Fruit fly (Drosophila melanogaster) whole organism, prepupa: ENCODE data around the gene CG10365.

Source experiments
- Blimp-1 ChIP-seq: fragments of 200-800 bp; sonication (Bioruptor generic); optimal IDR thresholded peaks from 3 replicates; lab custom pipeline; 2017; ENCODE audit warnings: missing biosample characterization, missing genetic modification characterization, mild to moderate bottlenecking, moderate library complexity, missing genetic modification reagents
- CG10631 ChIP-seq: fragments of 200-800 bp; sonication (Bioruptor generic); optimal IDR thresholded peaks from 2 replicates; lab custom pipeline; 2016; ENCODE audit warnings: missing biosample characterization, missing genetic modification characterization
- CG10669 ChIP-seq: fragments of 200-800 bp; sonication (Bioruptor generic); optimal IDR thresholded peaks from 3 replicates; lab custom pipeline; 2018; ENCODE audit warnings: missing biosample characterization, mild to moderate bottlenecking, missing genetic modification characterization, moderate library complexity
- CG11294 ChIP-seq: fragments of 200-800 bp; sonication (Bioruptor generic); IDR thresholded peaks from 2 replicates; pipeline ENCODE4 v1.3.6; 2022; ENCODE audit warnings: missing biosample characterization, missing genetic modification characterization
- CG11762 ChIP-seq: fragments of 200-800 bp; sonication (Bioruptor generic); optimal IDR thresholded peaks from 3 replicates; lab custom pipeline; 2016; ENCODE audit warnings: missing biosample characterization, missing genetic modification characterization; ENCODE audit not compliant: insufficient read depth
- CG11902 ChIP-seq: fragments of 200-800 bp; sonication (Bioruptor generic); optimal IDR thresholded peaks from 3 replicates; lab custom pipeline; 2016; ENCODE audit warnings: missing biosample characterization, missing genetic modification characterization
- CG1621 ChIP-seq: fragments of 200-800 bp; sonication (Bioruptor generic); optimal IDR thresholded peaks from 3 replicates; lab custom pipeline; 2018; ENCODE audit warnings: missing biosample characterization, mild to moderate bottlenecking, missing genetic modification characterization
- CG16779 ChIP-seq: fragments of 200-800 bp; sonication (Bioruptor generic); optimal IDR thresholded peaks from 3 replicates; lab custom pipeline; 2017; ENCODE audit warnings: missing biosample characterization, mild to moderate bottlenecking, missing genetic modification characterization
- CG3032 ChIP-seq: fragments of 200-800 bp; optimal IDR thresholded peaks from 2 replicates; lab custom pipeline; 2019; ENCODE audit warnings: missing biosample characterization, mild to moderate bottlenecking, missing genetic modification characterization, moderate library complexity
- CG31627 ChIP-seq: fragments of 200-800 bp; sonication (Bioruptor generic); optimal IDR thresholded peaks from 3 replicates; lab custom pipeline; 2016; ENCODE audit warnings: missing biosample characterization, missing genetic modification characterization
- CG32006 ChIP-seq: fragments of 200-800 bp; sonication (Bioruptor generic); optimal IDR thresholded peaks from 3 replicates; lab custom pipeline; 2017; ENCODE audit warnings: missing biosample characterization, mild to moderate bottlenecking, missing genetic modification characterization
- CG3919 ChIP-seq: fragments of 200-800 bp; sonication (Bioruptor generic); optimal IDR thresholded peaks from 3 replicates; lab custom pipeline; 2016; ENCODE audit warnings: missing biosample characterization, missing genetic modification characterization
- CG6163 ChIP-seq: fragments of 200-800 bp; sonication (Bioruptor generic); IDR thresholded peaks from 3 replicates; pipeline ENCODE4 v1.3.6; 2022; ENCODE audit warnings: missing biosample characterization, missing genetic modification characterization
- CG6276 ChIP-seq: fragments of 200-800 bp; sonication (Bioruptor generic); optimal IDR thresholded peaks from 2 replicates; lab custom pipeline; 2017; ENCODE audit warnings: missing biosample characterization, mild to moderate bottlenecking, missing genetic modification characterization
- CG6792 ChIP-seq: fragments of 200-800 bp; sonication (Bioruptor generic); optimal IDR thresholded peaks from 3 replicates; lab custom pipeline; 2016; ENCODE audit warnings: missing biosample characterization, missing genetic modification characterization
- CG6808 ChIP-seq: fragments of 200-800 bp; sonication (Bioruptor generic); optimal IDR thresholded peaks from 3 replicates; lab custom pipeline; 2017; ENCODE audit warnings: missing biosample characterization, missing genetic modification characterization, mild to moderate bottlenecking, moderate library complexity, missing genetic modification reagents
- CG6854 ChIP-seq: fragments of 200-800 bp; sonication (Bioruptor generic); optimal IDR thresholded peaks from 2 replicates; lab custom pipeline; 2017; ENCODE audit warnings: missing biosample characterization, mild to moderate bottlenecking, missing genetic modification characterization
- CG7368 ChIP-seq: fragments of 200-800 bp; sonication (Bioruptor generic); optimal IDR thresholded peaks from 3 replicates; lab custom pipeline; 2016; ENCODE audit warnings: missing biosample characterization, missing genetic modification characterization
- CG8119 ChIP-seq: fragments of 200-800 bp; sonication (Bioruptor generic); IDR thresholded peaks from 3 replicates; pipeline ENCODE4 v1.3.6; 2022; ENCODE audit warnings: missing biosample characterization, missing genetic modification characterization
- CG8319 ChIP-seq: fragments of 200-800 bp; sonication (Bioruptor generic); optimal IDR thresholded peaks from 3 replicates; lab custom pipeline; 2016; ENCODE audit warnings: missing biosample characterization, missing genetic modification characterization
- CG8632 ChIP-seq: fragments of 200-800 bp; sonication (Bioruptor generic); optimal IDR thresholded peaks from 3 replicates; lab custom pipeline; 2016; ENCODE audit warnings: missing biosample characterization, missing genetic modification characterization
- Eip93F ChIP-seq: fragments of 200-800 bp; sonication (Bioruptor generic); optimal IDR thresholded peaks from 2 replicates; lab custom pipeline; 2016; ENCODE audit warnings: missing biosample characterization, mild to moderate bottlenecking, missing genetic modification characterization
- Ets21C ChIP-seq: fragments of 200-800 bp; sonication (Bioruptor generic); optimal IDR thresholded peaks from 3 replicates; lab custom pipeline; 2016; ENCODE audit warnings: missing biosample characterization, missing genetic modification characterization
- Ets96B ChIP-seq: fragments of 200-800 bp; optimal IDR thresholded peaks from 2 replicates; lab custom pipeline; 2019; ENCODE audit warnings: missing biosample characterization, mild to moderate bottlenecking, missing genetic modification characterization, moderate library complexity
- Gug ChIP-seq: fragments of 200-800 bp; sonication (Bioruptor generic); IDR thresholded peaks from 2 replicates; pipeline ENCODE4 v1.3.6; 2022; ENCODE audit warnings: missing biosample characterization, missing genetic modification characterization
- Hr38 ChIP-seq: sonication (Bioruptor generic); optimal IDR thresholded peaks from 2 replicates; lab custom pipeline; 2016; ENCODE audit warnings: missing biosample characterization, missing genetic modification characterization
- Hr39 ChIP-seq: fragments of 200-800 bp; sonication (Bioruptor generic); optimal IDR thresholded peaks from 2 replicates; lab custom pipeline; 2016; ENCODE audit warnings: missing biosample characterization, missing genetic modification characterization
- Hr4 ChIP-seq: fragments of 200-800 bp; sonication (Bioruptor generic); optimal IDR thresholded peaks from 3 replicates; lab custom pipeline; 2016; ENCODE audit warnings: missing biosample characterization, missing genetic modification characterization
- Lpt ChIP-seq: fragments of 200-800 bp; sonication (Bioruptor generic); optimal IDR thresholded peaks from 3 replicates; lab custom pipeline; 2016; ENCODE audit warnings: missing biosample characterization, missing genetic modification characterization
- Met ChIP-seq: fragments of 200-800 bp; sonication (Bioruptor generic); optimal IDR thresholded peaks from 3 replicates; lab custom pipeline; 2016; ENCODE audit warnings: missing biosample characterization, missing genetic modification characterization
- OdsH ChIP-seq: fragments of 200-800 bp; sonication (Bioruptor generic); optimal IDR thresholded peaks from 3 replicates; lab custom pipeline; 2016; ENCODE audit warnings: missing biosample characterization, missing genetic modification characterization
- Sox14 ChIP-seq: fragments of 200-800 bp; sonication (Bioruptor generic); optimal IDR thresholded peaks from 3 replicates; lab custom pipeline; 2016; ENCODE audit warnings: missing biosample characterization, missing genetic modification characterization
- achi ChIP-seq: fragments of 200-800 bp; sonication (Bioruptor generic); optimal IDR thresholded peaks from 3 replicates; lab custom pipeline; 2016; ENCODE audit warnings: missing biosample characterization, missing genetic modification characterization
- acj6 ChIP-seq: fragments of 200-800 bp; sonication (Bioruptor generic); optimal IDR thresholded peaks from 3 replicates; lab custom pipeline; 2016; ENCODE audit warnings: missing biosample characterization, missing genetic modification characterization
- dac ChIP-seq: fragments of 200-800 bp; sonication (Bioruptor generic); optimal IDR thresholded peaks from 2 replicates; lab custom pipeline; 2017; ENCODE audit warnings: missing biosample characterization, mild to moderate bottlenecking, missing genetic modification characterization
- dsx ChIP-seq: fragments of 200-800 bp; optimal IDR thresholded peaks from 3 replicates; lab custom pipeline; 2019; ENCODE audit warnings: missing biosample characterization, mild to moderate bottlenecking, missing genetic modification characterization, moderate library complexity; ENCODE audit not compliant: poor library complexity, severe bottlenecking
- eg ChIP-seq: fragments of 200-800 bp; sonication (Bioruptor generic); IDR thresholded peaks from 3 replicates; pipeline ENCODE4 v1.3.6; 2022; ENCODE audit warnings: missing biosample characterization, missing genetic modification characterization
- fd59A ChIP-seq: fragments of 200-800 bp; sonication (Bioruptor generic); optimal IDR thresholded peaks from 2 replicates; lab custom pipeline; 2017; ENCODE audit warnings: missing biosample characterization, mild to moderate bottlenecking, missing genetic modification characterization, missing genetic modification reagents
- fd85E ChIP-seq: fragments of 200-800 bp; sonication (Bioruptor generic); optimal IDR thresholded peaks from 3 replicates; lab custom pipeline; 2016; ENCODE audit warnings: missing biosample characterization, missing genetic modification characterization
- fkh ChIP-seq: fragments of 200-800 bp; sonication (Bioruptor generic); optimal IDR thresholded peaks from 3 replicates; lab custom pipeline; 2017; ENCODE audit warnings: missing biosample characterization, mild to moderate bottlenecking, missing genetic modification characterization, moderate library complexity
- pdm3 ChIP-seq: fragments of 200-800 bp; sonication (Bioruptor generic); optimal IDR thresholded peaks from 3 replicates; lab custom pipeline; 2016; ENCODE audit warnings: missing biosample characterization, missing genetic modification characterization
- salr ChIP-seq, 2 experiments: fragments of 200-800 bp; sonication (Bioruptor generic); optimal IDR thresholded peaks; 3 replicates each; lab custom pipeline; 2016 to 2018; ENCODE audit warnings: missing biosample characterization in 2 of 2, missing genetic modification characterization in 2 of 2, mild to moderate bottlenecking in 1 of 2
- ss ChIP-seq, 2 experiments: fragments of 200-800 bp; sonication (Bioruptor generic); optimal IDR thresholded peaks; 2 replicates in 1 of 2; 3 replicates in 1 of 2; lab custom pipeline; 2017 to 2018; ENCODE audit warnings: mild to moderate bottlenecking in 2 of 2, missing biosample characterization in 2 of 2, missing genetic modification characterization in 2 of 2, moderate library complexity in 1 of 2
- topi ChIP-seq: fragments of 200-800 bp; sonication (Bioruptor generic); optimal IDR thresholded peaks from 3 replicates; lab custom pipeline; 2016; ENCODE audit warnings: missing biosample characterization, missing genetic modification characterization
- vri ChIP-seq: fragments of 200-800 bp; sonication (Bioruptor generic); optimal IDR thresholded peaks from 3 replicates; lab custom pipeline; 2016; ENCODE audit warnings: missing biosample characterization, mild to moderate bottlenecking, missing genetic modification characterization

Gene CG10365

DNA sequence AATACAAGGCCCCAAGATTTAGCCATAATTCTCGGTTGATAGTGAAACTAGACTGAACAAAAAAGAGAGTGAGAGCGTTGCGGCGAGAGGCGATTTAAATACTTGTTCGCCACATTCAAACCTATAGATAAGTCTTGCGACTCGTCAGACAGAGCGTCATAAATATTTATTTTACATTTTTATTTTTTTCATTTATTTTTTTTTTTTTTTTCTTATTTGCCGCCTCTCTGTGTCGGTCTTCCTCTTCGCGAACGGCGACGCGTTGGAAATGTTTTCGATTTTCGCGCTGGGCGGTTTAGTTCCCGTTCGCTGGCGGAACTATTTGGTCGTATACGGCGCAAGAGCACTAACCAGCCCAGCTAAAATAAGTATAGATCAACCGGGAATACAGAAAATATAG is 5.0 kb downstream of the CG10365 start (continued):
- no peak for TF ChIP-seq Sox14 (GFP tag; lab: Kevin White, UChicago)
- no peak for TF ChIP-seq CG8319 (GFP tag; lab: Kevin White, UChicago)
- TF ChIP-seq Ets96B: peak; percentile 16
- no peak for TF ChIP-seq CG11902 (GFP tag; lab: Kevin White, UChicago)
- TF ChIP-seq Hr38 (GFP tag; lab: Kevin White, UChicago): no peak

DNA sequence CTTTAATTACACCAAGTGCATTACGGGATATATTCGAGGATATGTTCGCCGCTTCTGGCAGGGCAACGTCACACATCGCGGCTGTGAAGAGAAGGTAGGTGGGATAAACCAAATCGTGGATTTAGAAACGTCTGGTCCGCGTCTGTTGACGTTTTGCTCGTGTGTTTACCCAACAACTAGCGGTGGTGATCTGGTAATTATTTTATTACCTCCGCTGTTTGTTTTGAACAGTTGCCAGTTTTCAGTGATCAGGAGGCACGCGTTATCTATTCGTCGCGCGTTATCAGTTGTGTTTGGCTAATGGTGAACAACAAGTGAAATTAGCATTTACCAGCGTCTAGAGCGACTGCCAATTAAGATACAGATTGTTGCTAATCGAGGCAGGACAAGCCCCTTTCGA is 5.9 kb downstream of the CG10365 start:
- TF ChIP-seq fkh (GFP tag; lab: Kevin White, UChicago) (peak; percentile 93), eg (0 out of 3 replicates have a peak, but pooled peaks have one; percentile 9), dac (GFP tag; lab: Kevin White, UChicago) (no peak)

DNA sequence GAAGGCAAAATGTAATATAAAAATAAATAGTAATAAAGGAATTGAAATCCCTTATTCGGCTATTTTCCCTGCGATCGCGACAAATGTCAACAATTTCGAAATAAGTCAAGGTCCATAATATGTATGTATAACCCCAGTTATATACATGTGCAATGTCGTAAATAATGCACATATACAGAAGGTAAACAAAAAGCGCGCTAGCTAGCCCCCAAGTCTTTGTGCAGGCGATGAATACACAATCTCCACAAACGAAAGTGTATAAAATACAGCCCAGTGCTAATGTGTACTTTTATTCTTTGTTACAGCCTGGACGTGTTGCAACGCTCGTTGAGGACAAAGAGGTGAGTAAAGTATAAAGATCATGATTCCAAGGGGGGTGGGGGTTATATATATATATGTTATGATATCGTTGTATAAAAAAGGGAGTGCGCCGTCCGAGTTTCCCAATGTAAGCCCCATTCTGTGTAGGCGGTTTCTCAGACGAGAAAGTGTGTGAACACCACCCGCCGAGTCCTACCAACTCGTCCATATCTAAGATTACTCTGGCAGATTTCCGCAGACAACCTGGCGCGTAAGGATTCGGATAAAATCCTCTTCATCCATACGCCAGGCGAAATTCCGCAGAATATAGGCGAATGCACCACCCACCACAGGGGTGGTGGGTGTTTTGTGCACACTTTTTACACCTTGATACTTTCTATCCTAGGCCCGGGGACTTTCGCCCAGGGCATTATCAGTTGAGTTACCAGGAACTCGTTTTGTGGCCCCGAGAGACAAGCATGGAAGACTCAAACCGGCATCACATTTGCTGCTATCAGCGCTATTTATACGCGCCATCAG is 6.7 kb downstream of the CG10365 start:
- no peak for TF ChIP-seq CG7368 (GFP tag; lab: Kevin White, UChicago)
- TF ChIP-seq CG3919 (GFP tag; lab: Kevin White, UChicago): peak; percentile 25
- TF ChIP-seq Hr4 (GFP tag; lab: Kevin White, UChicago): no peak
- TF ChIP-seq OdsH (GFP tag; lab: Kevin White, UChicago): no peak
- TF ChIP-seq fd59A: no peak
- no peak for TF ChIP-seq CG6792 (GFP tag; lab: Kevin White, UChicago)
- TF ChIP-seq dac (GFP tag; lab: Kevin White, UChicago): no peak
- peak; percentile 59 to 67 for TF ChIP-seq ss (GFP tag; optimal IDR thresholded peaks at IDR 0.05; lab: Kevin White, UChicago)
- TF ChIP-seq fkh (GFP tag; lab: Kevin White, UChicago): peak; percentile 16
- TF ChIP-seq Hr38 (GFP tag; lab: Kevin White, UChicago): no peak
- TF ChIP-seq CG10669 (GFP tag; lab: Kevin White, UChicago): no peak
- no peak for TF ChIP-seq Met (GFP tag; lab: Kevin White, UChicago)
- TF ChIP-seq CG1621 (tag; lab: Kevin White, UChicago): peak; percentile 91
- no peak for TF ChIP-seq Ets21C (GFP tag; lab: Kevin White, UChicago)
- TF ChIP-seq CG8632 (GFP tag; lab: Kevin White, UChicago): no peak
- TF ChIP-seq CG32006: peak; percentile 22
- peak; percentile 52 for TF ChIP-seq dsx (GFP tag; lab: Kevin White, UChicago)
- TF ChIP-seq CG31627 (GFP tag; lab: Kevin White, UChicago): no peak
- TF ChIP-seq CG10631 (GFP tag; lab: Kevin White, UChicago): no peak
- no peak for TF ChIP-seq Ets96B
- no peak for TF ChIP-seq acj6 (GFP tag; lab: Kevin White, UChicago)
- TF ChIP-seq CG6808 (GFP tag; lab: Kevin White, UChicago): peak; percentile 63
- TF ChIP-seq CG8119 (GFP tag; lab: Robert Waterston, UW): peak; percentile 37; the same call in 2 of the 3 replicates
- no peak for TF ChIP-seq topi (GFP tag; lab: Kevin White, UChicago)
- TF ChIP-seq eg: no peak; the same call in 2 of the 3 replicates
- no peak for TF ChIP-seq CG3032
- TF ChIP-seq CG6276 (GFP tag; lab: Kevin White, UChicago): peak; percentile 32
- TF ChIP-seq fd85E (GFP tag; lab: Kevin White, UChicago): no peak
- peak; percentile 40; the same call in 1 of the 3 replicates for TF ChIP-seq CG6163 (GFP tag; lab: Robert Waterston, UW)
- peak; percentile 70 for TF ChIP-seq CG6854 (GFP tag; lab: Kevin White, UChicago)
- TF ChIP-seq Eip93F (GFP tag; lab: Kevin White, UChicago): peak; percentile 61
- TF ChIP-seq Hr39 (GFP tag; lab: Kevin White, UChicago): no peak
- no peak for TF ChIP-seq achi (GFP tag; lab: Kevin White, UChicago)
- peak; percentile 41 for TF ChIP-seq CG16779 (tag; lab: Kevin White, UChicago)
- TF ChIP-seq CG11294 (GFP tag; lab: Robert Waterston, UW): no peak
- TF ChIP-seq salr (GFP tag; optimal IDR thresholded peaks at IDR 0.05; lab: Kevin White, UChicago): no peak
- peak; percentile 72 for TF ChIP-seq Blimp-1
- no peak for TF ChIP-seq Gug
- no peak for TF ChIP-seq CG11762 (GFP tag; lab: Kevin White, UChicago)
- peak; percentile 59 for TF ChIP-seq vri (GFP tag; lab: Kevin White, UChicago)
- TF ChIP-seq pdm3 (GFP tag; lab: Kevin White, UChicago): no peak
- TF ChIP-seq Lpt (GFP tag; lab: Kevin White, UChicago): peak; percentile 26
